Fruit fly (Drosophila melanogaster) whole organism, adult: ENCODE data around the gene CG10958.

Experiments
- CG12768 ChIP-seq: fragments of 200-800 bp; sonication (Bioruptor generic); optimal IDR thresholded peaks from 2 replicates; lab custom pipeline; 2017; ENCODE audit warnings: missing biosample characterization, missing genetic modification characterization, mild to moderate bottlenecking, moderate library complexity, missing genetic modification reagents
- CG14711 ChIP-seq: fragments of 200-800 bp; sonication (Bioruptor generic); optimal IDR thresholded peaks from 2 replicates; lab custom pipeline; 2018; ENCODE audit warnings: missing biosample characterization, mild to moderate bottlenecking, missing genetic modification characterization, moderate library complexity
- CG7045 ChIP-seq: fragments of 200-800 bp; sonication (Bioruptor generic); optimal IDR thresholded peaks from 2 replicates; lab custom pipeline; 2017; ENCODE audit warnings: missing biosample characterization, mild to moderate bottlenecking, missing genetic modification characterization
- CG7101 ChIP-seq: fragments of 200-800 bp; sonication (Bioruptor generic); optimal IDR thresholded peaks from 2 replicates; lab custom pipeline; 2018; ENCODE audit warnings: missing biosample characterization, mild to moderate bottlenecking, missing genetic modification characterization, moderate library complexity
- bab1 ChIP-seq: fragments of 200-800 bp; sonication (Bioruptor generic); optimal IDR thresholded peaks from 3 replicates; lab custom pipeline; 2019; ENCODE audit warnings: missing biosample characterization, mild to moderate bottlenecking, missing genetic modification characterization, moderate library complexity
- kay ChIP-seq: fragments of 200-800 bp; sonication (Bioruptor generic); peaks from one replicate; lab custom pipeline; 2016; ENCODE audit warnings: missing biosample characterization, missing genetic modification characterization, borderline replicate concordance
- ovo ChIP-seq: fragments of 200-800 bp; sonication (Bioruptor generic); optimal IDR thresholded peaks from 2 replicates; lab custom pipeline; 2016; ENCODE audit warnings: missing biosample characterization, missing genetic modification characterization
- tj ChIP-seq: fragments of 200-800 bp; sonication (Bioruptor generic); optimal IDR thresholded peaks from 3 replicates; lab custom pipeline; 2017; ENCODE audit warnings: missing biosample characterization, mild to moderate bottlenecking, missing genetic modification characterization, moderate library complexity

DNA sequence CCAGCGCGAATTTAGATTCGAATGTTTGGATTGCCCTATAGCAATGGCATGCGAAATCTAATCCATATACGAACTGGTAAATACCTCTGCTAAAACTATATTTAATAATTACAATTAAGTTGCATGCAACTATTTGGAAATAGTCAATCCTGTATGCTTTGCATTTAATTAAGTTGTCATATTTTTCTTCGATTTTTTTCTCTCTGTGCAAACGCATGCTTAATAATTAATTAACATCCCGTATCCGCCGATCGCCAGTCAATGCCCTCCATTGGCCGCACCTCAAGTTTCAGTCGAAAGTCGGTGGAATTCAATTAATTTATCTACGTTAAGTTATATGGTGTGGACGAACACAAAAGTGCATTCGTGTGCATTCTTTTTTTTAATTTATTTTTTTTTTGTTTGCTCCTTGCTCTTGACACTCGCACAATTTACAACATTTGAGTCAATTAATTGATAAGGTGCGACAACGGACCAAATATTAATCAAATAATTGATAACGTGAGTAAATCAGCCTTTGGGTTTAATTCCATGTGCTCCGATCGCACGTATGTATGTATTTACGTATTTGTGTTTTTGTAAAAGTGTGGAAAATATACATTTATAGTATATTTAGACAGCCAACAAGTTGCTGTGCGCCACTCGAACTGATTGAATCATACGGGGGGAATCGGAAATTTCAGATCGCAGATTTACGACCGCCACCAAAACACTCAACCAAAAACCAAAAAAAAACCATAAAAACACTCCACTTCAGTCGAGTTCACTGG lies 25.6 kb upstream of the CG10958 start:
- no peak for TF ChIP-seq ovo (GFP tag; lab: Kevin White, UChicago)
- peak; percentile 92 for TF ChIP-seq kay
- no peak for TF ChIP-seq bab1
- no peak for TF ChIP-seq CG7101 (tag; lab: Kevin White, UChicago)
- TF ChIP-seq CG12768 = no peak
- peak; percentile 84 for TF ChIP-seq tj (GFP tag; lab: Kevin White, UChicago)
- no peak for TF ChIP-seq CG7045 (GFP tag; lab: Kevin White, UChicago)
- peak; percentile 11 for TF ChIP-seq CG14711 (tag; lab: Kevin White, UChicago)
